In genomic region chr3R:19182848-19183247, dm6 we compare ENCODE assay signal across 1 fruit fly cellular context.
TF ChIP-seq lines count a peak whose summit lies in the region.

No protein-coding gene starts in this region.

TF ChIP-seq in whole organism, embryonic, 481 proteins besides CTCF, POLR2A, EP300 and RAD21 (continued from another document):
- TF ChIP-seq CG3726 (GFP tag; IDR thresholded peaks at IDR 0.05; lab: Robert Waterston, UW) (no peak), CG5180 (GFP tag; optimal IDR thresholded peaks at IDR 0.05; lab: Kevin White, UChicago) (peak; percentile 37), Asciz (GFP tag; optimal IDR thresholded peaks at IDR 0.05; lab: Kevin White, UChicago) (peak; percentile 70), CG12071 (GFP tag; optimal IDR thresholded peaks at IDR 0.05; lab: Kevin White, UChicago) (peak; percentile 4), ken (GFP tag; IDR thresholded peaks at IDR 0.05; lab: Robert Waterston, UW) (peak; percentile 60; the same call in 1 of the 3 replicates), CrebB (tag; optimal IDR thresholded peaks at IDR 0.05; lab: Kevin White, UChicago) (no peak), sc (optimal IDR thresholded peaks at IDR 0.05; lab: Kevin White, UChicago) (no peak), sc (GFP tag; optimal IDR thresholded peaks at IDR 0.05; lab: Kevin White, UChicago) (peak; percentile 18), org-1 (GFP tag; optimal IDR thresholded peaks at IDR 0.05; lab: Kevin White, UChicago) (peak; percentile 25), emc (GFP tag; optimal IDR thresholded peaks at IDR 0.05; lab: Kevin White, UChicago) (no peak), caup (GFP tag; optimal IDR thresholded peaks at IDR 0.05; lab: Kevin White, UChicago; ENCODE audit: severe bottlenecking) (no peak), cato (GFP tag; optimal IDR thresholded peaks at IDR 0.05; lab: Kevin White, UChicago; ENCODE audit: borderline replicate concordance) (no peak), CG16815 (GFP tag; optimal IDR thresholded peaks at IDR 0.05; lab: Kevin White, UChicago) (no peak)
